Fruit fly (Drosophila melanogaster) whole organism: Measurements from ENCODE around the gene Snx1.

Experiments used
- CG8478 ChIP-seq: fragments of >200 bp; optimal IDR thresholded peaks from 2 replicates; lab custom pipeline; 2018; ENCODE audit warnings: inconsistent platforms
- Dll ChIP-seq: fragments of >200 bp; optimal IDR thresholded peaks from 2 replicates; lab custom pipeline; 2017
- pan ChIP-seq: fragments of >200 bp; optimal IDR thresholded peaks from 2 replicates; lab custom pipeline; 2017
- psq ChIP-seq: fragments of >200 bp; optimal IDR thresholded peaks from 2 replicates; lab custom pipeline; 2017

DNA sequence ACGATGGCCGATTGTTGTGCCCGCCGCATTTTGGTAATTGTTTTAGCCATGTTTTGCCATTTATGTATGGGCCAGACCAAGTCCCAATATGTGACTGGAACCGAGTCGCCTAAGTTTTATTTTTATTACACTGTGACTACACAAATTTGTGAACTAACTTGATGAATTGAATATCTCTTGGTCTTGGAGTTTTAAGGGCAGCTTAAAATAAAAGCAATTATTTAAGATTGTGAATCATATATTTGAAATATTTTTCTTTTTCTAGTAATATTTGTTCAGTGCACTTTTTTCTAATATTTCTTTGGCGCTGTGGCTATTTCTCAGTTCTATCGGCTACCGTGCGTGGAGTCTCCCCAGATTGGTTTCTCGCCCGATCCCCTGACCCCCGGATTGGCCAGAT, 44.0 kb downstream of the Snx1 start:
- TF ChIP-seq psq (lab: Kevin White, UChicago): no peak
- TF ChIP-seq CG8478 (lab: Kevin White, UChicago): no peak
- no peak for TF ChIP-seq Dll (lab: Kevin White, UChicago)
- no peak for TF ChIP-seq pan
